Worm (Caenorhabditis elegans) whole organism, young adult: ENCODE measurements around the gene byn-1.

Source experiments
- B0035.1 ChIP-seq: sonication (generic microtip); optimal IDR thresholded peaks from 2 replicates; lab custom pipeline; 2016; ENCODE audit warnings: missing genetic modification characterization, mild to moderate bottlenecking, missing compliant biosample characterization, missing genotype, missing genetic modification reagents
- C17E4.6 ChIP-seq: fragments of 200-800 bp; sonication (Bioruptor generic); IDR thresholded peaks from 2 replicates; pipeline ENCODE4 v1.3.6; 2022; ENCODE audit warnings: missing genetic modification reagents, missing genetic modification characterization, missing compliant biosample characterization
- D2030.7 ChIP-seq: fragments of 200-800 bp; sonication (Bioruptor generic); IDR thresholded peaks from 2 replicates; pipeline ENCODE4 v1.3.6; 2022; ENCODE audit warnings: missing genetic modification reagents, missing genetic modification characterization, missing compliant biosample characterization
- F22D6.2 ChIP-seq: sonication (generic microtip); optimal IDR thresholded peaks from 2 replicates; lab custom pipeline; 2016; ENCODE audit warnings: mild to moderate bottlenecking, missing genetic modification characterization, missing compliant biosample characterization
- F33H1.4 ChIP-seq: fragments of 200-800 bp; sonication (Bioruptor generic); IDR thresholded peaks from 2 replicates; pipeline ENCODE4 v1.3.6; 2022; ENCODE audit warnings: missing genetic modification reagents, missing genetic modification characterization, missing compliant biosample characterization
- F49E8.2 ChIP-seq: sonication (generic microtip); optimal IDR thresholded peaks from 3 replicates; lab custom pipeline; 2017; ENCODE audit warnings: missing genetic modification characterization, mild to moderate bottlenecking, missing compliant biosample characterization, antibody characterized with exemption, moderate library complexity; ENCODE audit not compliant: insufficient read depth
- K11D2.4 ChIP-seq: fragments of 200-800 bp; sonication (Bioruptor generic); IDR thresholded peaks from 2 replicates; pipeline ENCODE4 v1.3.6; 2022; ENCODE audit warnings: missing genetic modification reagents, missing genetic modification characterization, missing compliant biosample characterization
- T07F8.4 ChIP-seq: sonication (generic microtip); optimal IDR thresholded peaks from 2 replicates; lab custom pipeline; 2016; ENCODE audit warnings: mild to moderate bottlenecking, missing genetic modification characterization, moderate library complexity, missing compliant biosample characterization
- Y53G8AR.9 ChIP-seq: fragments of 200-800 bp; sonication (Bioruptor generic); conservative IDR thresholded peaks from 2 replicates; pipeline ENCODE4 v1.3.6; 2022; ENCODE audit warnings: missing genetic modification reagents, missing genetic modification characterization, missing compliant biosample characterization
- Y67H2A.10 ChIP-seq: fragments of 200-800 bp; sonication (Bioruptor generic); conservative IDR thresholded peaks from 2 replicates; pipeline ENCODE4 v1.3.6; 2022; ENCODE audit warnings: missing genetic modification reagents, missing genetic modification characterization, missing compliant biosample characterization
- attf-6 ChIP-seq: fragments of 200-800 bp; sonication (Bioruptor generic); IDR thresholded peaks from 2 replicates; pipeline ENCODE4 v1.3.6; 2022; ENCODE audit warnings: missing genetic modification reagents, missing genetic modification characterization, missing compliant biosample characterization
- ccch-3 ChIP-seq: fragments of 200-800 bp; sonication (Bioruptor generic); optimal IDR thresholded peaks from 2 replicates; lab custom pipeline; 2018; ENCODE audit warnings: mild to moderate bottlenecking, missing genetic modification characterization, missing compliant biosample characterization
- cebp-1 ChIP-seq, 2 experiments: fragments of 200-800 bp in 1 of 2; sonication (Bioruptor generic) in 1 of 2; sonication (generic microtip) in 1 of 2; IDR thresholded peaks in 1 of 2; optimal IDR thresholded peaks in 1 of 2; 2 replicates each; pipeline versions ENCODE4 v1.3.6 to Lab custom; 2017 to 2022; ENCODE audit warnings: missing compliant biosample characterization in 2 of 2, missing genetic modification characterization in 2 of 2, mild to moderate bottlenecking in 1 of 2, missing genetic modification reagents in 1 of 2, moderate library complexity in 1 of 2
- ceh-27 ChIP-seq: fragments of 200-800 bp; sonication (Bioruptor generic); optimal IDR thresholded peaks from 2 replicates; lab custom pipeline; 2018; ENCODE audit warnings: mild to moderate bottlenecking, missing genetic modification characterization, moderate library complexity, missing compliant biosample characterization
- ceh-79 ChIP-seq: sonication (generic microtip); optimal IDR thresholded peaks from 2 replicates; lab custom pipeline; 2017; ENCODE audit warnings: mild to moderate bottlenecking, missing genetic modification characterization, missing compliant biosample characterization
- ceh-91 ChIP-seq: fragments of 200-800 bp; sonication (Bioruptor generic); IDR thresholded peaks from 2 replicates; pipeline ENCODE4 v1.3.6; 2022; ENCODE audit warnings: missing genetic modification reagents, missing genetic modification characterization, missing compliant biosample characterization
- efl-1 ChIP-seq: fragments of 150-350 bp; optimal IDR thresholded peaks from 2 replicates; lab custom pipeline; 2014; ENCODE audit warnings: missing biosample characterization, missing genetic modification reagents, missing genetic modification characterization
- egrh-3 ChIP-seq: fragments of 200-800 bp; sonication (Bioruptor generic); IDR thresholded peaks from 2 replicates; pipeline ENCODE4 v1.3.6; 2022; ENCODE audit warnings: missing genetic modification reagents, missing genetic modification characterization, missing compliant biosample characterization
- fkh-3 ChIP-seq: sonication (generic microtip); optimal IDR thresholded peaks from 2 replicates; lab custom pipeline; 2016; ENCODE audit warnings: mild to moderate bottlenecking, missing genetic modification characterization, missing compliant biosample characterization
- him-1 ChIP-seq: sonication (generic microtip); optimal IDR thresholded peaks from 2 replicates; lab custom pipeline; 2016; ENCODE audit warnings: missing genotype, missing genetic modification reagents, missing genetic modification characterization, missing compliant biosample characterization
- hlh-26 ChIP-seq: fragments of 200-800 bp; sonication (Bioruptor generic); conservative IDR thresholded peaks from 2 replicates; pipeline ENCODE4 v1.3.6; 2022; ENCODE audit warnings: missing genetic modification reagents, missing genetic modification characterization, missing compliant biosample characterization
- hmg-1.2 ChIP-seq: fragments of 200-800 bp; sonication (Bioruptor generic); IDR thresholded peaks from 2 replicates; pipeline ENCODE4 v1.3.6; 2022; ENCODE audit warnings: missing genetic modification reagents, missing genetic modification characterization, missing compliant biosample characterization
- hrde-1 ChIP-seq: sonication (generic microtip); optimal IDR thresholded peaks from 2 replicates; lab custom pipeline; 2016; ENCODE audit warnings: missing genetic modification characterization, mild to moderate bottlenecking, missing compliant biosample characterization, moderate library complexity, missing genotype, missing genetic modification reagents, borderline replicate concordance
- hsf-1 ChIP-seq: fragments of 200-800 bp; sonication (Bioruptor generic); IDR thresholded peaks from 2 replicates; pipeline ENCODE4 v1.3.6; 2022; ENCODE audit warnings: missing genetic modification reagents, missing genetic modification characterization, missing compliant biosample characterization
- lsy-27 ChIP-seq: sonication (generic microtip); optimal IDR thresholded peaks from 2 replicates; lab custom pipeline; 2017; ENCODE audit warnings: missing genetic modification characterization, mild to moderate bottlenecking, missing compliant biosample characterization, antibody characterized with exemption, missing genotype, borderline replicate concordance; ENCODE audit not compliant: insufficient read depth
- mxl-1 ChIP-seq: sonication (generic microtip); optimal IDR thresholded peaks from 2 replicates; lab custom pipeline; 2016; ENCODE audit warnings: missing genetic modification characterization, missing compliant biosample characterization
- nhr-80 ChIP-seq: sonication (generic microtip); optimal IDR thresholded peaks from 2 replicates; lab custom pipeline; 2016; ENCODE audit warnings: missing genetic modification characterization, missing compliant biosample characterization
- nhr-90 ChIP-seq: sonication (generic microtip); optimal IDR thresholded peaks from 2 replicates; lab custom pipeline; 2016; ENCODE audit warnings: missing genotype, mild to moderate bottlenecking, missing genetic modification characterization, missing compliant biosample characterization
- pbrm-1 ChIP-seq: fragments of 200-800 bp; sonication (Bioruptor generic); IDR thresholded peaks from 2 replicates; pipeline ENCODE4 v1.3.6; 2022; ENCODE audit warnings: missing genetic modification reagents, missing genetic modification characterization, missing compliant biosample characterization
- rpc-1 ChIP-seq, 2 experiments: fragments of 150-350 bp in 1 of 2; sonication (generic microtip) in 1 of 2; optimal IDR thresholded peaks; 2 replicates each; lab custom pipeline; 2014 to 2018; ENCODE audit warnings: missing biosample characterization in 1 of 2, missing genetic modification characterization in 1 of 2, missing genetic modification reagents in 1 of 2, missing genotype in 1 of 2
- sdz-38 ChIP-seq: sonication (generic microtip); optimal IDR thresholded peaks from 2 replicates; lab custom pipeline; 2016; ENCODE audit warnings: missing genotype, missing genetic modification characterization, missing compliant biosample characterization
- snpc-3.4 ChIP-seq: sonication (generic microtip); optimal IDR thresholded peaks from 2 replicates; lab custom pipeline; 2017; ENCODE audit warnings: missing genetic modification characterization, mild to moderate bottlenecking, missing compliant biosample characterization, antibody characterized with exemption, moderate library complexity, missing genotype, missing genetic modification reagents
- unc-130 ChIP-seq: sonication (generic microtip); optimal IDR thresholded peaks from 2 replicates; lab custom pipeline; 2016; ENCODE audit warnings: missing genetic modification reagents, missing genetic modification characterization, missing compliant biosample characterization
- zim-3 ChIP-seq: sonication (generic microtip); optimal IDR thresholded peaks from 2 replicates; lab custom pipeline; 2017; ENCODE audit warnings: mild to moderate bottlenecking, missing genetic modification characterization, moderate library complexity, missing compliant biosample characterization
- ztf-22 ChIP-seq: fragments of 200-800 bp; sonication (Bioruptor generic); optimal IDR thresholded peaks from 2 replicates; lab custom pipeline; 2018; ENCODE audit warnings: mild to moderate bottlenecking, missing genetic modification characterization, moderate library complexity, missing compliant biosample characterization
- ztf-25 ChIP-seq: fragments of 200-800 bp; sonication (Bioruptor generic); IDR thresholded peaks from 2 replicates; pipeline ENCODE4 v1.3.6; 2022; ENCODE audit warnings: missing genetic modification reagents, missing genetic modification characterization, missing compliant biosample characterization
- ztf-28 ChIP-seq: fragments of 200-800 bp; sonication (Bioruptor generic); IDR thresholded peaks from 2 replicates; pipeline ENCODE4 v1.3.6; 2022; ENCODE audit warnings: missing genetic modification reagents, missing genetic modification characterization, missing compliant biosample characterization

byn-1 gene

ce11 chrIII:6971662-6972284 is 40.0 kb downstream of the byn-1 start, which contains the start of the genes eef-1A.1 and rfc-4 (continued):
- TF ChIP-seq Y67H2A.10 (GFP tag; lab: Robert Waterston, UW) (peak; percentile 74; the same call in 1 of the 2 replicates), ceh-79 (no peak), ztf-25 (GFP tag; lab: Robert Waterston, UW) (no peak), cebp-1 (GFP tag; IDR thresholded peaks at IDR 0.05; lab: Robert Waterston, UW) (peak; percentile 88), cebp-1 (tag; optimal IDR thresholded peaks at IDR 0.05; lab: Kevin White, UChicago) (peak; percentile 95), hmg-1.2 (GFP tag; lab: Robert Waterston, UW) (peak; percentile 76), ztf-28 (peak; percentile 68; the same call in 1 of the 2 replicates), ceh-27 (GFP tag; lab: Kevin White, UChicago) (peak; percentile 96), mxl-1 (tag; lab: Kevin White, UChicago) (no peak), nhr-90 (tag; lab: Kevin White, UChicago) (peak; percentile 18), egrh-3 (GFP tag; lab: Robert Waterston, UW) (peak; percentile 83), hlh-26 (GFP tag; lab: Robert Waterston, UW) (no peak), T07F8.4 (tag; lab: Kevin White, UChicago) (no peak), F33H1.4 (GFP tag; lab: Robert Waterston, UW) (peak; percentile 99), F49E8.2 (tag; lab: Kevin White, UChicago) (peak; percentile 89), pbrm-1 (peak; percentile 93), Y53G8AR.9 (GFP tag; lab: Robert Waterston, UW) (peak; percentile 81), C17E4.6 (0 out of 2 replicates have a peak, but pooled peaks have one; percentile 25), efl-1 (GFP tag; lab: Kevin White, UChicago) (peak; percentile 89), sdz-38 (no peak), fkh-3 (no peak), zim-3 (tag; lab: Kevin White, UChicago) (no peak), B0035.1 (tag; lab: Kevin White, UChicago) (peak; percentile 52), K11D2.4 (GFP tag; lab: Robert Waterston, UW) (peak; percentile 84), ceh-91 (GFP tag; lab: Robert Waterston, UW) (peak; percentile 77), ccch-3 (GFP tag; lab: Kevin White, UChicago) (no peak), snpc-3.4 (tag; lab: Kevin White, UChicago) (peak; percentile 92), nhr-80 (tag; lab: Kevin White, UChicago) (peak; percentile 79), unc-130 (peak; percentile 67), hsf-1 (GFP tag; lab: Robert Waterston, UW) (peak; percentile 68), attf-6 (no peak), F22D6.2 (tag; lab: Kevin White, UChicago) (peak; percentile 55)
- TF ChIP-seq, all 124 proteins: peak for 74

ce11 chrIII:6973682-6974081 is 41.9 kb downstream of the byn-1 start, which contains the start of gene F31E3.2:
Gene F31E3.2 (plus strand): TSS chrIII:6973982.
- TF ChIP-seq him-1 (tag; lab: Kevin White, UChicago) (peak; percentile 4), ztf-22 (GFP tag; lab: Kevin White, UChicago) (no peak), lsy-27 (no peak), C17E4.6 (0 out of 2 replicates have a peak, but pooled peaks have one; percentile 51), hrde-1 (tag; lab: Kevin White, UChicago) (no peak), D2030.7 (0 out of 2 replicates have a peak, but pooled peaks have one; percentile 22), rpc-1 (optimal IDR thresholded peaks at IDR 0.05; lab: Kevin White, UChicago) (no peak), rpc-1 (tag; optimal IDR thresholded peaks at IDR 0.05; lab: Kevin White, UChicago) (no peak)
